Worm (Caenorhabditis elegans) whole organism, L4 larva: ENCODE measurements around the gene dpy-9.

Experiments used
- D1046.2 ChIP-seq: fragments of 200-800 bp; sonication (Bioruptor generic); IDR thresholded peaks from 2 replicates; pipeline ENCODE4 v1.3.6; 2022; ENCODE audit warnings: missing genetic modification characterization, missing compliant biosample characterization
- F26F4.8 ChIP-seq: fragments of 200-800 bp; sonication (Bioruptor generic); conservative IDR thresholded peaks from 2 replicates; pipeline ENCODE4 v1.3.6; 2022; ENCODE audit warnings: missing genetic modification characterization, missing compliant biosample characterization
- Y75B8A.6 ChIP-seq: fragments of 200-800 bp; sonication (Bioruptor generic); IDR thresholded peaks from 2 replicates; pipeline ENCODE4 v1.3.6; 2022; ENCODE audit warnings: missing genetic modification reagents, missing genetic modification characterization, missing compliant biosample characterization
- aha-1 ChIP-seq: fragments of 150-350 bp; peaks from one replicate; lab custom pipeline; 2014; ENCODE audit warnings: missing biosample characterization, missing genetic modification characterization
- ama-1 ChIP-seq: fragments of 150-350 bp; optimal IDR thresholded peaks from 2 replicates; lab custom pipeline; 2014; ENCODE audit warnings: inconsistent platforms, mixed read lengths
- daf-16 ChIP-seq, 3 experiments: sonication (generic microtip); optimal IDR thresholded peaks; 2 replicates each; lab custom pipeline; 2016 to 2017; ENCODE audit warnings: missing genetic modification characterization in 3 of 3, missing genetic modification reagents in 3 of 3, mild to moderate bottlenecking in 2 of 3, missing compliant biosample characterization in 2 of 3, missing biosample characterization in 1 of 3, moderate library complexity in 1 of 3
- daf-19 ChIP-seq: fragments of 200-800 bp; sonication (Bioruptor generic); conservative IDR thresholded peaks from 2 replicates; pipeline ENCODE4 v1.3.6; 2022; ENCODE audit warnings: missing genetic modification characterization, missing compliant biosample characterization
- dmd-6 ChIP-seq: fragments of 200-800 bp; sonication (Bioruptor generic); IDR thresholded peaks from 2 replicates; pipeline ENCODE4 v1.3.6; 2022; ENCODE audit warnings: missing genetic modification reagents, missing genetic modification characterization, missing compliant biosample characterization
- dmd-8 ChIP-seq: fragments of 200-800 bp; sonication (Bioruptor generic); IDR thresholded peaks from 2 replicates; pipeline ENCODE4 v1.3.6; 2022; ENCODE audit warnings: missing genetic modification characterization, missing compliant biosample characterization
- dpl-1 ChIP-seq: fragments of 150-350 bp; optimal IDR thresholded peaks from 2 replicates; lab custom pipeline; 2014; ENCODE audit warnings: missing biosample characterization, missing genetic modification reagents, missing genetic modification characterization
- dve-1 ChIP-seq: sonication (generic microtip); optimal IDR thresholded peaks from 2 replicates; lab custom pipeline; 2017; ENCODE audit warnings: antibody characterized with exemption, mild to moderate bottlenecking, missing genetic modification characterization, missing compliant biosample characterization; ENCODE audit not compliant: insufficient read depth
- egl-43 ChIP-seq: fragments of 200-800 bp; sonication (Bioruptor generic); IDR thresholded peaks from 2 replicates; pipeline ENCODE4 v1.3.6; 2022; ENCODE audit warnings: missing genetic modification reagents, missing genetic modification characterization, missing compliant biosample characterization
- gei-8 ChIP-seq: fragments of 200-800 bp; sonication (Bioruptor generic); optimal IDR thresholded peaks from 2 replicates; lab custom pipeline; 2018; ENCODE audit warnings: mild to moderate bottlenecking, missing genetic modification characterization, missing compliant biosample characterization
- hlh-30 ChIP-seq: sonication (generic microtip); optimal IDR thresholded peaks from 2 replicates; lab custom pipeline; 2017; ENCODE audit warnings: antibody characterized with exemption, mild to moderate bottlenecking, missing genetic modification characterization, missing compliant biosample characterization; ENCODE audit not compliant: insufficient read depth
- hmg-1.1 ChIP-seq: fragments of 200-800 bp; sonication (Bioruptor generic); IDR thresholded peaks from 2 replicates; pipeline ENCODE4 v1.3.6; 2022; ENCODE audit warnings: missing genetic modification reagents, missing genetic modification characterization, missing compliant biosample characterization
- lin-1 ChIP-seq: fragments of 200-800 bp; sonication (Bioruptor generic); IDR thresholded peaks from 2 replicates; pipeline ENCODE4 v1.3.6; 2022; ENCODE audit warnings: missing genetic modification reagents, missing genetic modification characterization, missing compliant biosample characterization
- lsy-2 ChIP-seq, 2 experiments: fragments of 150-350 bp in 1 of 2; sonication (generic microtip) in 1 of 2; optimal IDR thresholded peaks; 2 replicates each; lab custom pipeline; 2014 to 2017; ENCODE audit warnings: missing biosample characterization in 2 of 2, missing genetic modification characterization in 2 of 2
- mdl-1 ChIP-seq, 2 experiments: fragments of 150-350 bp in 1 of 2; sonication (generic microtip) in 1 of 2; optimal IDR thresholded peaks; 2 replicates each; lab custom pipeline; 2014 to 2017; ENCODE audit warnings: missing biosample characterization in 2 of 2, missing genetic modification characterization in 2 of 2
- mes-2 ChIP-seq: sonication (generic microtip); optimal IDR thresholded peaks from 2 replicates; lab custom pipeline; 2016; ENCODE audit warnings: missing genotype, mild to moderate bottlenecking, missing genetic modification characterization, missing compliant biosample characterization; ENCODE audit not compliant: poor library complexity, severe bottlenecking
- mxl-2 ChIP-seq: fragments of 200-800 bp; sonication (Bioruptor generic); conservative IDR thresholded peaks from 2 replicates; pipeline ENCODE4 v1.3.6; 2022; ENCODE audit warnings: missing genetic modification reagents, missing genetic modification characterization, missing compliant biosample characterization
- nhr-10 ChIP-seq: fragments of 150-350 bp; optimal IDR thresholded peaks from 2 replicates; lab custom pipeline; 2014; ENCODE audit warnings: missing biosample characterization, missing genetic modification characterization
- nhr-11 ChIP-seq: fragments of 150-350 bp; optimal IDR thresholded peaks from 2 replicates; lab custom pipeline; 2014; ENCODE audit warnings: missing biosample characterization, missing genetic modification characterization
- nhr-28 ChIP-seq: fragments of 150-350 bp; optimal IDR thresholded peaks from 2 replicates; lab custom pipeline; 2014; ENCODE audit warnings: missing biosample characterization, missing genetic modification characterization
- nhr-48 ChIP-seq: sonication (generic microtip); optimal IDR thresholded peaks from 2 replicates; lab custom pipeline; 2016; ENCODE audit warnings: mild to moderate bottlenecking, missing genetic modification characterization, missing compliant biosample characterization
- nhr-6 ChIP-seq: fragments of 150-350 bp; optimal IDR thresholded peaks from 2 replicates; lab custom pipeline; 2014; ENCODE audit warnings: missing biosample characterization, missing genetic modification characterization
- nhr-76 ChIP-seq: fragments of 150-350 bp; optimal IDR thresholded peaks from 2 replicates; lab custom pipeline; 2014; ENCODE audit warnings: missing biosample characterization, missing genetic modification characterization
- sdz-12 ChIP-seq: fragments of 200-800 bp; sonication (Bioruptor generic); optimal IDR thresholded peaks from 2 replicates; lab custom pipeline; 2018; ENCODE audit warnings: mild to moderate bottlenecking, missing genetic modification characterization, missing compliant biosample characterization
- set-16 ChIP-seq: fragments of 200-800 bp; sonication (Bioruptor generic); IDR thresholded peaks from 2 replicates; pipeline ENCODE4 v1.3.6; 2022; ENCODE audit warnings: missing genetic modification reagents, missing genetic modification characterization, missing compliant biosample characterization
- spr-3 ChIP-seq: fragments of 200-800 bp; sonication (Bioruptor generic); optimal IDR thresholded peaks from 2 replicates; lab custom pipeline; 2018; ENCODE audit warnings: mild to moderate bottlenecking, missing genetic modification characterization, missing compliant biosample characterization
- unc-62 ChIP-seq, 3 experiments: fragments of 150-350 bp in 1 of 3; sonication (generic microtip); optimal IDR thresholded peaks in 2 of 3; peaks in 1 of 3; 1 replicate in 1 of 3; 2 replicates in 2 of 3; lab custom pipeline; 2014 to 2017; ENCODE audit warnings: missing biosample characterization in 3 of 3, missing genetic modification characterization in 3 of 3, missing genetic modification reagents in 3 of 3, missing genotype in 1 of 3

The dpy-9 gene

DNA sequence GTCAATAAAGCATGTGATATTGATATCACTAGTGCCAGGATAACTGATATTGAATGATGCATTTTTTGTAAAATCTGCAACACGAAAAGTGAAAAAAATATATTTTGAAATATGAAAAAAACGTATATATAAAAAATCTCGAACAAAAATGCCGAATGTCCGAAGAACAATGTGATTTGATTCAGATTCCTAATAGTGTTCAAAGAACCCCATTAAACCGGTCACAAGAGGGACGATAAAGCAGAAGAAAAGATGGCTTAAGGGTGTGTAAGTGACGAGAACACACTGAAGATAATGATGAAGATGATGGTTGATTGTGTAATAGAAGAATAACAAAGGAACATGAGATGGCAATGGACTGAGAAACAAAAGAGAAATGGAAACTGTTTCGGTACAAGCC is 29.0 kb upstream of the dpy-9 start, which contains the start of gene T21D12.14:
Gene T21D12.14 (minus strand): TSS at position 101 of the 400 bp plus-strand sequence.
- TF ChIP-seq hlh-30 (peak; percentile 22), nhr-48 (no peak), unc-62 (GFP tag; optimal IDR thresholded peaks at IDR 0.05 in 1 of 2; lab: Kevin White, UChicago) (peak in 1 of 2 experiments; percentile 89), unc-62 (tag; optimal IDR thresholded peaks at IDR 0.05; lab: Kevin White, UChicago) (no peak)
- TF ChIP-seq, all 104 proteins: peak for 2

DNA sequence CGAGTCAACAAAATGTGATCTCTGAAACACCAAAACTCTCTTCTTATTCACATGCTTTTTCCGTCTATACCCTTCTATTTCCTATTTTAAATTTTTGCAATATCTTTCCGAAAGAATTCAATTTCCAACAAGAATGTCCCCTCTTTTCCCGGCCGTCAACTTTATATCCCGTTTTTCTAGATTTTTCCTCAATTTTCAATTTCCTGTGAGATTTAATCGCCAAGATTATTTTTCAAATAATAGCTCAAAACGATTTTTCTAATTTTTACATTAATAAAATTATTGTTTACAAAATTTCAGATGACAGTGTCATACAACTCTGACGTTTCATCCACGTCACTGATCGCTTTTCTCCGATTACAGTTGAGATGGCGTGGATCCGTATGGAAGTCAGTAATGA is 24.3 kb upstream of the dpy-9 start, which contains the start of gene best-19:
Gene best-19 (plus strand): TSS at position 301 of the 400 bp plus-strand sequence.
- TF ChIP-seq egl-43 (no peak), dpl-1 (GFP tag; lab: Kevin White, UChicago) (no peak), lsy-2 (tag; optimal IDR thresholded peaks at IDR 0.05; lab: Kevin White, UChicago) (no peak), Y75B8A.6 (no peak), daf-19 (GFP tag; lab: Robert Waterston, UW) (no peak), nhr-11 (no peak), mdl-1 (tag; optimal IDR thresholded peaks at IDR 0.05; lab: Kevin White, UChicago) (no peak), dmd-6 (GFP tag; lab: Robert Waterston, UW) (no peak), nhr-6 (tag; lab: Kevin White, UChicago) (no peak), nhr-76 (tag; lab: Kevin White, UChicago) (no peak), D1046.2 (GFP tag; lab: Robert Waterston, UW) (no peak), F26F4.8 (GFP tag; lab: Robert Waterston, UW) (no peak), spr-3 (GFP tag; lab: Kevin White, UChicago) (no peak), ama-1 (no peak), daf-16 (GFP tag; optimal IDR thresholded peaks at IDR 0.05; lab: Kevin White, UChicago) (no peak), daf-16 (tag; optimal IDR thresholded peaks at IDR 0.05; lab: Kevin White, UChicago) (no peak)
- TF ChIP-seq, all 104 proteins: peak for 0

DNA sequence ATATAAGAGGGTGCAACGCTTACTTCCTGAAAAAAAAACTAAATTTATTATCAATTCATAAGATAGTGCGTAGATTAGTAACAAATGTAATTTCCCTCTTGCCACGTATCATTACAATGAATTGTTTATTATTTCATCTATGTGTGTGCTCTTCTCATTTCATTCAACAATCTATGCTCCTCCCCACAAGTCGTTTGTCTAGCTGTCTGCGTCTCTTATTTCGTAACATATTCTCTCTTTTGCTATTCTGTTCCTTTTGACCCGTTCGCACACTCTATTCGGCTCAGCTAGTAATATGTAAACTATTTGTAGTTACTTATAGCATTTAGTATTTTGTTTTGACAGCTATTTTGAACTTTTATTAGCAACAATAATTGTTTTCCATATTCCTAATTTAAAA is 23.0 kb upstream of the dpy-9 start:
- TF ChIP-seq nhr-10 = no peak
- TF ChIP-seq lin-1 (GFP tag; lab: Robert Waterston, UW) = no peak
- TF ChIP-seq unc-62 (GFP tag; optimal IDR thresholded peaks at IDR 0.05 in 1 of 2; lab: Kevin White, UChicago) = peak in 1 of 2 experiments; percentile 61
- TF ChIP-seq unc-62 (tag; optimal IDR thresholded peaks at IDR 0.05; lab: Kevin White, UChicago) = no peak
- TF ChIP-seq dve-1 (tag; lab: Kevin White, UChicago) = peak; percentile 62
- peak; percentile 35 for TF ChIP-seq mes-2 (tag; lab: Kevin White, UChicago)
- no peak for TF ChIP-seq gei-8 (GFP tag; lab: Kevin White, UChicago)
- peak in 1 of 2 experiments; percentile 44 for TF ChIP-seq lsy-2 (tag; optimal IDR thresholded peaks at IDR 0.05; lab: Kevin White, UChicago)
- TF ChIP-seq aha-1 (tag; lab: Kevin White, UChicago) = peak; percentile 93
- TF ChIP-seq sdz-12 (GFP tag; lab: Kevin White, UChicago) = no peak
- no peak for TF ChIP-seq daf-16 (GFP tag; optimal IDR thresholded peaks at IDR 0.05; lab: Kevin White, UChicago)
- peak; percentile 67 for TF ChIP-seq daf-16 (tag; optimal IDR thresholded peaks at IDR 0.05; lab: Kevin White, UChicago)
- TF ChIP-seq nhr-6 (tag; lab: Kevin White, UChicago) = peak; percentile 5
- TF ChIP-seq nhr-28 (tag; lab: Kevin White, UChicago) = peak; percentile 12
- peak; percentile 18; the same call in 1 of the 2 replicates for TF ChIP-seq hmg-1.1 (GFP tag; lab: Robert Waterston, UW)

DNA sequence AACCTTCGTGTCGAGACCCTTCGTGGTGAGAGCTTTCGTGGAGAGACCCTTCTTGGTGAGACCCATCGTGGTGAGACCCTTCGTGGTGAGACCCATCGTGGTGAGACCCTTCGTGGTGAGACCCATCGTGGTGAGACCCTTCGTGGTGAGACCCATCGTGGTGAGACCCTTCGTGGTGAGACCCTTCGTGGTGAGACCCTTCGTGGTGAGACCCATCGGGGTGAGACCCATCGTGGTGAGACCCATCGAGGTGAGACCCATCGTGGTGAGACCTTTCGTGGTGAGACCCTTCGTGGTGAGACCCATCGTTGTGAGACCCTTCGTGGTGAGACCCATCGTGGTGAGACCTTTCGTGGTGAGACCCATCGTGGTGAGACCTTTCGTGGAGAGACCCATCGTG is 22.2 kb upstream of the dpy-9 start:
- TF ChIP-seq set-16 (GFP tag; lab: Robert Waterston, UW) (peak; percentile 79), dmd-8 (GFP tag; lab: Robert Waterston, UW) (0 out of 2 replicates have a peak, but pooled peaks have one; percentile 40), egl-43 (0 out of 2 replicates have a peak, but pooled peaks have one; percentile 48)

DNA sequence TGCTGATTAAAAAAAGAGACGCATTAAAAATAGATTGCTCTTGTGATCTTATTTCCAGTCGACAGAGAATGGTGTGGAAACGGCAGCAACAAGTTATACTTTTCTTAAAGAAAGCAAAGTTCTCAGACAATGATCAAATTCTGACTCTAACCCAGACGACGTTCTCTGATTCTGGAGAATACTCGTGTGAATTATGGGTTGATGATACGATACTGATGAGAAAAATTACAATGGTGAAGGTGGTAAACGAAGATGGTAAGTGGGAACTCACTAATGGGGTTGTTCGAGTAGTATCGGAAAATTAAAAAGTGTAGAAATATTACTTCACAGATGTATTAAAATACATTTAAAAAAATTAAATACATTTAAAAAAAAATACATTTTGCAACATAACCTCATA is 19.3 kb upstream of the dpy-9 start:
- TF ChIP-seq unc-62 (GFP tag; optimal IDR thresholded peaks at IDR 0.05 in 1 of 2; lab: Kevin White, UChicago) (peak in 1 of 2 experiments; percentile 64), unc-62 (tag; optimal IDR thresholded peaks at IDR 0.05; lab: Kevin White, UChicago) (no peak), dve-1 (tag; lab: Kevin White, UChicago) (no peak), nhr-10 (no peak), mxl-2 (GFP tag; lab: Robert Waterston, UW) (no peak)
